Fruit fly (Drosophila melanogaster) whole organism, pupa: Measurements from ENCODE around the gene TBC1D23.

ENCODE experiments used
- CG13204 ChIP-seq: fragments of 200-800 bp; sonication (Bioruptor generic); optimal IDR thresholded peaks from 2 replicates; lab custom pipeline; 2018; ENCODE audit warnings: missing biosample characterization, mild to moderate bottlenecking, missing genetic modification characterization, moderate library complexity
- EcR ChIP-seq: fragments of 200-800 bp; sonication (Bioruptor generic); optimal IDR thresholded peaks from 3 replicates; lab custom pipeline; 2019; ENCODE audit warnings: missing biosample characterization, missing genetic modification characterization, mild to moderate bottlenecking, moderate library complexity, missing genetic modification reagents

DNA sequence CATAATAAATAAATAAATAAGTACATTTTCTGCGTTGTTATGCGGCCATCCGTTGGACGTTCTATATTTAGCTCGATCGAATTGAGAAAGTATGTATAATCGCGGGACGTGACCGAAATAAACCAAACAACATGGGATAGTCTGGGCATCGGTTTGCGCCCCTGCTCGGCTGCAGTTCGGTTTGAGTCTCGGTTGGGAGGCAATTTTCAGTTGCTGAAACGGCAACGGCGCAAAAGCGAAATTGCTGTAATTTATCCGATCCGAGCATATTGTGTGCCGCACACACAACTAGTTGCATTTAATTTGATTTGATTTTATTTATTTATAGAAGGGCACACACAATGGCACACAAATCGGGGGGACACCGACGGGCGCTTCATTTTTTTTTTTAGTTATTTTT is 11.0 kb upstream of the TBC1D23 start:
- TF ChIP-seq CG13204 (GFP tag; lab: Kevin White, UChicago) (no peak), EcR (no peak)
